Fruit fly (Drosophila melanogaster) whole organism, prepupa: Measurements from ENCODE around the gene CG10226.

ENCODE experiments used
- Blimp-1 ChIP-seq: fragments of 200-800 bp; sonication (Bioruptor generic); optimal IDR thresholded peaks from 3 replicates; lab custom pipeline; 2017; ENCODE audit warnings: missing biosample characterization, missing genetic modification characterization, mild to moderate bottlenecking, moderate library complexity, missing genetic modification reagents
- CG10631 ChIP-seq: fragments of 200-800 bp; sonication (Bioruptor generic); optimal IDR thresholded peaks from 2 replicates; lab custom pipeline; 2016; ENCODE audit warnings: missing biosample characterization, missing genetic modification characterization
- CG10669 ChIP-seq: fragments of 200-800 bp; sonication (Bioruptor generic); optimal IDR thresholded peaks from 3 replicates; lab custom pipeline; 2018; ENCODE audit warnings: missing biosample characterization, mild to moderate bottlenecking, missing genetic modification characterization, moderate library complexity
- CG11902 ChIP-seq: fragments of 200-800 bp; sonication (Bioruptor generic); optimal IDR thresholded peaks from 3 replicates; lab custom pipeline; 2016; ENCODE audit warnings: missing biosample characterization, missing genetic modification characterization
- CG15336 ChIP-seq: fragments of 200-800 bp; sonication (Bioruptor generic); IDR thresholded peaks from 2 replicates; pipeline ENCODE4 v1.3.6; 2022; ENCODE audit warnings: missing biosample characterization, missing genetic modification characterization
- CG1621 ChIP-seq: fragments of 200-800 bp; sonication (Bioruptor generic); optimal IDR thresholded peaks from 3 replicates; lab custom pipeline; 2018; ENCODE audit warnings: missing biosample characterization, mild to moderate bottlenecking, missing genetic modification characterization
- CG3032 ChIP-seq: fragments of 200-800 bp; optimal IDR thresholded peaks from 2 replicates; lab custom pipeline; 2019; ENCODE audit warnings: missing biosample characterization, mild to moderate bottlenecking, missing genetic modification characterization, moderate library complexity
- CG31627 ChIP-seq: fragments of 200-800 bp; sonication (Bioruptor generic); optimal IDR thresholded peaks from 3 replicates; lab custom pipeline; 2016; ENCODE audit warnings: missing biosample characterization, missing genetic modification characterization
- CG32006 ChIP-seq: fragments of 200-800 bp; sonication (Bioruptor generic); optimal IDR thresholded peaks from 3 replicates; lab custom pipeline; 2017; ENCODE audit warnings: missing biosample characterization, mild to moderate bottlenecking, missing genetic modification characterization
- CG34406 ChIP-seq: fragments of 200-800 bp; sonication (Bioruptor generic); optimal IDR thresholded peaks from 3 replicates; lab custom pipeline; 2016; ENCODE audit warnings: missing biosample characterization, missing genetic modification characterization
- CG3919 ChIP-seq: fragments of 200-800 bp; sonication (Bioruptor generic); optimal IDR thresholded peaks from 3 replicates; lab custom pipeline; 2016; ENCODE audit warnings: missing biosample characterization, missing genetic modification characterization
- CG4318 ChIP-seq: fragments of 200-800 bp; sonication (Bioruptor generic); optimal IDR thresholded peaks from 3 replicates; lab custom pipeline; 2017; ENCODE audit warnings: missing biosample characterization, mild to moderate bottlenecking, missing genetic modification characterization
- CG6163 ChIP-seq: fragments of 200-800 bp; sonication (Bioruptor generic); IDR thresholded peaks from 3 replicates; pipeline ENCODE4 v1.3.6; 2022; ENCODE audit warnings: missing biosample characterization, missing genetic modification characterization
- CG6276 ChIP-seq: fragments of 200-800 bp; sonication (Bioruptor generic); optimal IDR thresholded peaks from 2 replicates; lab custom pipeline; 2017; ENCODE audit warnings: missing biosample characterization, mild to moderate bottlenecking, missing genetic modification characterization
- CG6792 ChIP-seq: fragments of 200-800 bp; sonication (Bioruptor generic); optimal IDR thresholded peaks from 3 replicates; lab custom pipeline; 2016; ENCODE audit warnings: missing biosample characterization, missing genetic modification characterization
- CG6808 ChIP-seq: fragments of 200-800 bp; sonication (Bioruptor generic); optimal IDR thresholded peaks from 3 replicates; lab custom pipeline; 2017; ENCODE audit warnings: missing biosample characterization, missing genetic modification characterization, mild to moderate bottlenecking, moderate library complexity, missing genetic modification reagents
- CG6854 ChIP-seq: fragments of 200-800 bp; sonication (Bioruptor generic); optimal IDR thresholded peaks from 2 replicates; lab custom pipeline; 2017; ENCODE audit warnings: missing biosample characterization, mild to moderate bottlenecking, missing genetic modification characterization
- CG8119 ChIP-seq: fragments of 200-800 bp; sonication (Bioruptor generic); IDR thresholded peaks from 3 replicates; pipeline ENCODE4 v1.3.6; 2022; ENCODE audit warnings: missing biosample characterization, missing genetic modification characterization
- CG8632 ChIP-seq: fragments of 200-800 bp; sonication (Bioruptor generic); optimal IDR thresholded peaks from 3 replicates; lab custom pipeline; 2016; ENCODE audit warnings: missing biosample characterization, missing genetic modification characterization
- Eip75B ChIP-seq: fragments of 200-800 bp; sonication (Bioruptor generic); optimal IDR thresholded peaks from 3 replicates; lab custom pipeline; 2016; ENCODE audit warnings: missing biosample characterization, missing genetic modification characterization
- Eip93F ChIP-seq: fragments of 200-800 bp; sonication (Bioruptor generic); optimal IDR thresholded peaks from 2 replicates; lab custom pipeline; 2016; ENCODE audit warnings: missing biosample characterization, mild to moderate bottlenecking, missing genetic modification characterization
- Ets96B ChIP-seq: fragments of 200-800 bp; optimal IDR thresholded peaks from 2 replicates; lab custom pipeline; 2019; ENCODE audit warnings: missing biosample characterization, mild to moderate bottlenecking, missing genetic modification characterization, moderate library complexity
- Gug ChIP-seq: fragments of 200-800 bp; sonication (Bioruptor generic); IDR thresholded peaks from 2 replicates; pipeline ENCODE4 v1.3.6; 2022; ENCODE audit warnings: missing biosample characterization, missing genetic modification characterization
- Hr38 ChIP-seq: sonication (Bioruptor generic); optimal IDR thresholded peaks from 2 replicates; lab custom pipeline; 2016; ENCODE audit warnings: missing biosample characterization, missing genetic modification characterization
- Hr39 ChIP-seq: fragments of 200-800 bp; sonication (Bioruptor generic); optimal IDR thresholded peaks from 2 replicates; lab custom pipeline; 2016; ENCODE audit warnings: missing biosample characterization, missing genetic modification characterization
- Hr4 ChIP-seq: fragments of 200-800 bp; sonication (Bioruptor generic); optimal IDR thresholded peaks from 3 replicates; lab custom pipeline; 2016; ENCODE audit warnings: missing biosample characterization, missing genetic modification characterization
- Lpt ChIP-seq: fragments of 200-800 bp; sonication (Bioruptor generic); optimal IDR thresholded peaks from 3 replicates; lab custom pipeline; 2016; ENCODE audit warnings: missing biosample characterization, missing genetic modification characterization
- OdsH ChIP-seq: fragments of 200-800 bp; sonication (Bioruptor generic); optimal IDR thresholded peaks from 3 replicates; lab custom pipeline; 2016; ENCODE audit warnings: missing biosample characterization, missing genetic modification characterization
- Smox ChIP-seq: fragments of 200-800 bp; sonication (Bioruptor generic); optimal IDR thresholded peaks from 3 replicates; lab custom pipeline; 2016; ENCODE audit warnings: missing biosample characterization, missing genetic modification characterization
- Sox102F ChIP-seq: fragments of 200-800 bp; sonication (Bioruptor generic); optimal IDR thresholded peaks from 2 replicates; lab custom pipeline; 2016; ENCODE audit warnings: missing biosample characterization, mild to moderate bottlenecking, missing genetic modification characterization
- Sox14 ChIP-seq: fragments of 200-800 bp; sonication (Bioruptor generic); optimal IDR thresholded peaks from 3 replicates; lab custom pipeline; 2016; ENCODE audit warnings: missing biosample characterization, missing genetic modification characterization
- Sox15 ChIP-seq: fragments of 200-800 bp; sonication (Bioruptor generic); optimal IDR thresholded peaks from 3 replicates; lab custom pipeline; 2016; ENCODE audit warnings: missing biosample characterization, missing genetic modification characterization
- achi ChIP-seq: fragments of 200-800 bp; sonication (Bioruptor generic); optimal IDR thresholded peaks from 3 replicates; lab custom pipeline; 2016; ENCODE audit warnings: missing biosample characterization, missing genetic modification characterization
- acj6 ChIP-seq: fragments of 200-800 bp; sonication (Bioruptor generic); optimal IDR thresholded peaks from 3 replicates; lab custom pipeline; 2016; ENCODE audit warnings: missing biosample characterization, missing genetic modification characterization
- cyc ChIP-seq: fragments of 200-800 bp; sonication (Bioruptor generic); optimal IDR thresholded peaks from 3 replicates; lab custom pipeline; 2016; ENCODE audit warnings: missing biosample characterization, missing genetic modification characterization
- dac ChIP-seq: fragments of 200-800 bp; sonication (Bioruptor generic); optimal IDR thresholded peaks from 2 replicates; lab custom pipeline; 2017; ENCODE audit warnings: missing biosample characterization, mild to moderate bottlenecking, missing genetic modification characterization
- esn ChIP-seq: fragments of 200-800 bp; sonication (Bioruptor generic); optimal IDR thresholded peaks from 2 replicates; lab custom pipeline; 2016; ENCODE audit warnings: missing biosample characterization, mild to moderate bottlenecking, missing genetic modification characterization, moderate library complexity
- fd85E ChIP-seq: fragments of 200-800 bp; sonication (Bioruptor generic); optimal IDR thresholded peaks from 3 replicates; lab custom pipeline; 2016; ENCODE audit warnings: missing biosample characterization, missing genetic modification characterization
- fkh ChIP-seq: fragments of 200-800 bp; sonication (Bioruptor generic); optimal IDR thresholded peaks from 3 replicates; lab custom pipeline; 2017; ENCODE audit warnings: missing biosample characterization, mild to moderate bottlenecking, missing genetic modification characterization, moderate library complexity
- lz ChIP-seq: fragments of 200-800 bp; sonication (Bioruptor generic); optimal IDR thresholded peaks from 3 replicates; lab custom pipeline; 2016; ENCODE audit warnings: missing biosample characterization, missing genetic modification characterization
- net ChIP-seq: fragments of 200-800 bp; sonication (Bioruptor generic); optimal IDR thresholded peaks from 3 replicates; lab custom pipeline; 2016; ENCODE audit warnings: missing biosample characterization, missing genetic modification characterization
- pdm3 ChIP-seq: fragments of 200-800 bp; sonication (Bioruptor generic); optimal IDR thresholded peaks from 3 replicates; lab custom pipeline; 2016; ENCODE audit warnings: missing biosample characterization, missing genetic modification characterization
- ss ChIP-seq, 2 experiments: fragments of 200-800 bp; sonication (Bioruptor generic); optimal IDR thresholded peaks; 2 replicates in 1 of 2; 3 replicates in 1 of 2; lab custom pipeline; 2017 to 2018; ENCODE audit warnings: mild to moderate bottlenecking in 2 of 2, missing biosample characterization in 2 of 2, missing genetic modification characterization in 2 of 2, moderate library complexity in 1 of 2
- svp ChIP-seq: fragments of 200-800 bp; sonication (Bioruptor generic); peaks from one replicate; lab custom pipeline; 2016; ENCODE audit warnings: missing biosample characterization, missing genetic modification characterization
- topi ChIP-seq: fragments of 200-800 bp; sonication (Bioruptor generic); optimal IDR thresholded peaks from 3 replicates; lab custom pipeline; 2016; ENCODE audit warnings: missing biosample characterization, missing genetic modification characterization
- vri ChIP-seq: fragments of 200-800 bp; sonication (Bioruptor generic); optimal IDR thresholded peaks from 3 replicates; lab custom pipeline; 2016; ENCODE audit warnings: missing biosample characterization, mild to moderate bottlenecking, missing genetic modification characterization

CG10226 gene

DNA sequence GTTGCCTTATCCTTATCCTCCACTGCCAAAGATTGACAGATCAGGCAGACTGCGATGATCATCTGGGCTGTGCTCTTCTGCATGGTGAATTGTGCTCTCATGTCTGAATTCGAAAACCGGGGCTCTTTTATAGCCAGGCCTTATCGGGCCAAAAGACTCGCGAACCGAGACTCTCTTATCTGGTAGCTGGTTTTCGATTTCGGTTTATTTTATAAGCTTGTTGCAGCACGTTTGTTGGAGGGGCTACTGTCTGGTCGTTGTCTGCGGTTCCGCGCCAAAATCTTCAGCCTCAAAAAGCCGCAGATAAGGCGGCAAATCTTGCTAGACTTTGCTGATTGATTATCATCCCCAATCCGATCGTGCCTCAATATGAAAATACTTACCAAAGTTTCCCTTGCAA lies 18.8 kb upstream of the CG10226 start, which contains the start of gene CG10163:
CG10163 (minus strand) TSS at position 101 of the 400 bp plus-strand sequence.
- no peak for TF ChIP-seq dac (GFP tag; lab: Kevin White, UChicago)
- no peak for TF ChIP-seq Lpt (GFP tag; lab: Kevin White, UChicago)
- TF ChIP-seq CG31627 (GFP tag; lab: Kevin White, UChicago): no peak
- no peak for TF ChIP-seq Sox15 (GFP tag; lab: Kevin White, UChicago)
- no peak for TF ChIP-seq Sox102F (GFP tag; lab: Kevin White, UChicago)
- TF ChIP-seq CG3032 (tag; lab: Kevin White, UChicago): no peak
- no peak for TF ChIP-seq CG34406
- no peak for TF ChIP-seq Gug
- no peak for TF ChIP-seq pdm3 (GFP tag; lab: Kevin White, UChicago)
- no peak for TF ChIP-seq ss (GFP tag; optimal IDR thresholded peaks at IDR 0.05; lab: Kevin White, UChicago)
- TF ChIP-seq topi (GFP tag; lab: Kevin White, UChicago): no peak
- TF ChIP-seq CG10631: no peak
- TF ChIP-seq CG3919 (GFP tag; lab: Kevin White, UChicago): no peak
- no peak for TF ChIP-seq CG6808 (GFP tag; lab: Kevin White, UChicago)
- TF ChIP-seq Ets96B (tag; lab: Kevin White, UChicago): no peak
- no peak for TF ChIP-seq fkh (GFP tag; lab: Kevin White, UChicago)
- TF ChIP-seq Hr4 (GFP tag; lab: Kevin White, UChicago): no peak
- TF ChIP-seq CG6163 (GFP tag; lab: Robert Waterston, UW): no peak
- no peak for TF ChIP-seq Hr38 (GFP tag; lab: Kevin White, UChicago)

DNA sequence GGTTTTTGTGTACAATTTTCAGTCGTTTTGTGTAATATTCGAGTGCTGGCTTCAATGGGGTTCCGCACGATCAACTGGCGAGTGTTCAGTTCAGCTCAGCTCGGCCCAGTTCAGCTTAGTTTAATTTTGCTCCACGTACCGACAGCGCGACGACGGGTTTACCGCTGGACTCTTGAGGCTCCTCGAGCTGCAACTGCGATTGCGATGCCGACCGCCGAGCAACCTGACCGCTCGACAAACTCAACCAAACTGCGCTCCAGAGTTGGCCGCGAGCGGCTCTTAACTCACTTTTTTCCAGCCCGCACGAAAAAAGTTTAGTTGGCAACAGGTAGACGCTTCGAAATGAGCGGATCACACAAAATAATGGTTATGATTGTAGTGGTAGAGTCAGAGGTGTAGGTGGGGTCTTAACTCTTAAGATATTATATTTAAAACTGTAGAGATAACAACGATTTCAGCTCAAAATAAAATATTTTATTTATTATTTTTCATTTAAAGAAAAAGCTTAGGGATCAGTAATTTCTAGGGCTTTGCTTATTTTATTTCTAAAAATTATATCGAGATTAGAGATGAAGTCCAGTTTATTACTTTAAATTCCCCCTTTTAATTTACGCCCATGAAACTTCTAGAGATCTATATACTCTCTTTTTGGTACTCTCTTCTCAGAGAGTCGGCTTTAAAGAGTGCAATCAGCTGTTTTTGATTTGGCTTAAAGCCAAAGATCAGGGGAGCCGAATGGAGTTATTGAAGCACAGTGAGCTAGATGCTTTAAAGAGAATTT lies 16.7 kb upstream of the CG10226 start, which contains the start of gene Best2:
Best2 (minus strand) TSS at position 258 of the 781 bp plus-strand sequence.
- peak; percentile 23 for TF ChIP-seq fkh (GFP tag; lab: Kevin White, UChicago)
- peak; percentile 93 for TF ChIP-seq Sox14 (GFP tag; lab: Kevin White, UChicago)
- peak; percentile 92 for TF ChIP-seq Sox15 (GFP tag; lab: Kevin White, UChicago)
- peak; percentile 86 for TF ChIP-seq CG4318 (GFP tag; lab: Kevin White, UChicago)
- peak; percentile 94 for TF ChIP-seq CG34406
- TF ChIP-seq Hr38 (GFP tag; lab: Kevin White, UChicago): no peak
- TF ChIP-seq CG6276 (GFP tag; lab: Kevin White, UChicago): peak; percentile 90
- TF ChIP-seq Eip93F (GFP tag; lab: Kevin White, UChicago): peak; percentile 86
- peak; percentile 96 for TF ChIP-seq CG6792 (GFP tag; lab: Kevin White, UChicago)
- TF ChIP-seq net (GFP tag; lab: Kevin White, UChicago): peak; percentile 92
- peak; percentile 93 to 96 for TF ChIP-seq ss (GFP tag; optimal IDR thresholded peaks at IDR 0.05; lab: Kevin White, UChicago)
- peak; percentile 91 for TF ChIP-seq CG6854 (GFP tag; lab: Kevin White, UChicago)
- peak; percentile 93 for TF ChIP-seq Eip75B (GFP tag; lab: Kevin White, UChicago)
- peak; percentile 95 for TF ChIP-seq CG6163 (GFP tag; lab: Robert Waterston, UW)
- peak; percentile 75 for TF ChIP-seq dac (GFP tag; lab: Kevin White, UChicago)
- TF ChIP-seq CG15336: peak; percentile 97
- peak; percentile 93 for TF ChIP-seq pdm3 (GFP tag; lab: Kevin White, UChicago)
- TF ChIP-seq OdsH: peak; percentile 94
- TF ChIP-seq Smox: peak; percentile 95
- TF ChIP-seq CG8119 (GFP tag; lab: Robert Waterston, UW): peak; percentile 98
- TF ChIP-seq CG1621 (tag; lab: Kevin White, UChicago): peak; percentile 61
- peak; percentile 98 for TF ChIP-seq svp (GFP tag; lab: Kevin White, UChicago)
- peak; percentile 87 for TF ChIP-seq Blimp-1
- peak; percentile 91 for TF ChIP-seq vri (GFP tag; lab: Kevin White, UChicago)
- TF ChIP-seq CG10631: peak; percentile 90
- TF ChIP-seq CG11902 (GFP tag; lab: Kevin White, UChicago): peak; percentile 89
- TF ChIP-seq CG10669 (GFP tag; lab: Kevin White, UChicago): peak; percentile 89
- TF ChIP-seq lz (GFP tag; lab: Kevin White, UChicago): peak; percentile 97
- TF ChIP-seq CG3919 (GFP tag; lab: Kevin White, UChicago): peak; percentile 93
- peak; percentile 73 for TF ChIP-seq fd85E (GFP tag; lab: Kevin White, UChicago)
- peak; percentile 91 for TF ChIP-seq Hr39
- peak; percentile 93 for TF ChIP-seq achi
- TF ChIP-seq Hr4 (GFP tag; lab: Kevin White, UChicago): peak; percentile 90
- peak; percentile 94 for TF ChIP-seq CG6808 (GFP tag; lab: Kevin White, UChicago)
- TF ChIP-seq acj6: peak; percentile 95
- peak; percentile 93 for TF ChIP-seq CG8632 (GFP tag; lab: Kevin White, UChicago)
- peak; percentile 93 for TF ChIP-seq CG32006 (GFP tag; lab: Kevin White, UChicago)
- TF ChIP-seq esn (GFP tag; lab: Kevin White, UChicago): peak; percentile 98
- peak; percentile 94 for TF ChIP-seq CG31627 (GFP tag; lab: Kevin White, UChicago)
- peak; percentile 90 for TF ChIP-seq cyc (GFP tag; lab: Kevin White, UChicago)
- peak; percentile 95 for TF ChIP-seq Gug
